Fruit fly (Drosophila melanogaster) whole organism: ENCODE results near the gene Cog3.

ENCODE experiments used
- CG8478 ChIP-seq: fragments of >200 bp; optimal IDR thresholded peaks from 2 replicates; lab custom pipeline; 2018; ENCODE audit warnings: inconsistent platforms
- EcR ChIP-seq, 2 experiments: fragments of >200 bp; optimal IDR thresholded peaks; 2 replicates each; lab custom pipeline; 2017; ENCODE audit warnings: missing biosample characterization in 2 of 2, missing genetic modification characterization in 2 of 2, missing genetic modification reagents in 2 of 2
- pan ChIP-seq: fragments of >200 bp; optimal IDR thresholded peaks from 2 replicates; lab custom pipeline; 2017
- psq ChIP-seq: fragments of >200 bp; optimal IDR thresholded peaks from 2 replicates; lab custom pipeline; 2017
- usp ChIP-seq: fragments of >200 bp; optimal IDR thresholded peaks from 2 replicates; lab custom pipeline; 2017; ENCODE audit warnings: missing biosample characterization, missing genetic modification characterization, mixed read lengths

DNA sequence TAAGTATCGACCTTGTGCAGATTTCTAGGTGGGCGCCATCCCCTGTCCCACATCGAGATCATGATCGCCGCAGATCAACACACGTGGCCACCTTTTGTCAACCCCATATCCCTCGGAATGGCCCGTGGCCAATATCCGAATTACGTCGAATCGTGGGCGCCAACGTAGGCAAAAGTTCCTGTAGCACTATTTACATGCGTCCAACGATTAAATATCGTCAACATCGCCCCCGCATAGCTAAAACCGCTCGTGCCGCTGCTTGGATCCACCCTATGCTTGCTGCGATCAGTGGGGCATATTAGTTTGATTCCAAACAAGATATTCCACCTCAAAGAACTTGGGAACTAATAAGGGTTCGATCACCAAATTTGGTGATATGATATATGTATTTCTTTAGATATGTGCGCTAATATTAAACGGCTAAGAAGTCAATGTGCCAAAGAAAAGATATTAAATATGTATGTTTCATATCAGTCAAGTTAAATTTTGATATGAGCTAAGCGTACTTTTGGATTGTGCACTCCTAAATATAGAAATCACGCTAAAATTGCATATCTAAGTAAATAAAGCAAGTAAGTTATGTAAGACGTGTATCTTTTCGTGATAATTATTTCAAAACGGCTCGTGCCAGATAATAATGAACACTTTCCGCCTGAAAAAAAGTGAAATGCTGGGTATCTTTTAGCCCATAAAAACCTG is 20.3 kb upstream of the Cog3 start:
- TF ChIP-seq usp (GFP tag; lab: Kevin White, UChicago) (no peak), CG8478 (lab: Kevin White, UChicago) (no peak), psq (lab: Kevin White, UChicago) (no peak), EcR (GFP tag; optimal IDR thresholded peaks at IDR 0.05; lab: Kevin White, UChicago) (no peak), pan (lab: Kevin White, UChicago) (peak; percentile 85)
